Fruit fly (Drosophila melanogaster) whole organism, embryonic: ENCODE results near the gene wit.

Source experiments
- Blimp-1 ChIP-seq: fragments of 200-800 bp; sonication (Bioruptor generic); optimal IDR thresholded peaks from 3 replicates; lab custom pipeline; 2018; ENCODE audit warnings: missing biosample characterization, missing genetic modification characterization, mild to moderate bottlenecking, moderate library complexity, missing genetic modification reagents
- CG10267 ChIP-seq: fragments of 200-800 bp; sonication (Bioruptor generic); optimal IDR thresholded peaks from 2 replicates; lab custom pipeline; 2018; ENCODE audit warnings: missing biosample characterization, mild to moderate bottlenecking, missing genetic modification characterization, moderate library complexity
- CG10431 ChIP-seq: fragments of 200-800 bp; sonication (Bioruptor generic); optimal IDR thresholded peaks from 3 replicates; lab custom pipeline; 2018; ENCODE audit warnings: missing biosample characterization, mild to moderate bottlenecking, missing genetic modification characterization
- CG10543 ChIP-seq: fragments of 200-800 bp; sonication (Bioruptor generic); optimal IDR thresholded peaks from 3 replicates; lab custom pipeline; 2017; ENCODE audit warnings: missing biosample characterization, mild to moderate bottlenecking, missing genetic modification characterization, moderate library complexity
- CG12391 ChIP-seq: fragments of 200-800 bp; sonication (Bioruptor generic); optimal IDR thresholded peaks from 3 replicates; lab custom pipeline; 2018; ENCODE audit warnings: missing biosample characterization, mild to moderate bottlenecking, missing genetic modification characterization, moderate library complexity
- CG12769 ChIP-seq: fragments of 200-800 bp; sonication (Bioruptor generic); optimal IDR thresholded peaks from 2 replicates; lab custom pipeline; 2019; ENCODE audit warnings: missing biosample characterization, mild to moderate bottlenecking, missing genetic modification characterization, moderate library complexity
- CG13894 ChIP-seq: fragments of 200-800 bp; sonication (Bioruptor generic); optimal IDR thresholded peaks from 3 replicates; lab custom pipeline; 2018; ENCODE audit warnings: missing biosample characterization, mild to moderate bottlenecking, missing genetic modification characterization, moderate library complexity
- CG14014 ChIP-seq: fragments of 200-800 bp; sonication (Bioruptor generic); IDR thresholded peaks from 2 replicates; pipeline ENCODE4 v1.3.6; 2022; ENCODE audit warnings: missing biosample characterization, missing genetic modification characterization
- CG17361 ChIP-seq: fragments of 200-800 bp; sonication (Bioruptor generic); IDR thresholded peaks from 3 replicates; pipeline ENCODE4 v1.3.6; 2022; ENCODE audit warnings: missing biosample characterization, missing genetic modification characterization
- CG18262 ChIP-seq: fragments of 200-800 bp; optimal IDR thresholded peaks from 3 replicates; lab custom pipeline; 2019; ENCODE audit warnings: missing biosample characterization, mild to moderate bottlenecking, missing genetic modification characterization, moderate library complexity
- CG2889 ChIP-seq: fragments of 200-800 bp; sonication (Bioruptor generic); IDR thresholded peaks from 3 replicates; pipeline ENCODE4 v1.3.6; 2022; ENCODE audit warnings: missing biosample characterization, missing genetic modification characterization
- CG31365 ChIP-seq: fragments of 200-800 bp; sonication (Bioruptor generic); optimal IDR thresholded peaks from 2 replicates; lab custom pipeline; 2018; ENCODE audit warnings: missing biosample characterization, mild to moderate bottlenecking, missing genetic modification characterization
- CG32772 ChIP-seq: fragments of 200-800 bp; sonication (Bioruptor generic); IDR thresholded peaks from 2 replicates; pipeline ENCODE4 v1.3.6; 2022; ENCODE audit warnings: missing biosample characterization, missing genetic modification characterization
- CG5245 ChIP-seq: fragments of 200-800 bp; sonication (Bioruptor generic); optimal IDR thresholded peaks from 3 replicates; lab custom pipeline; 2016; ENCODE audit warnings: missing biosample characterization, missing genetic modification characterization
- CG6813 ChIP-seq: fragments of 200-800 bp; sonication (Bioruptor generic); optimal IDR thresholded peaks from 2 replicates; lab custom pipeline; 2017; ENCODE audit warnings: missing biosample characterization, missing genetic modification characterization, mild to moderate bottlenecking, moderate library complexity, missing genetic modification reagents
- CG7556 ChIP-seq: fragments of 200-800 bp; sonication (Bioruptor generic); optimal IDR thresholded peaks from 2 replicates; lab custom pipeline; 2017; ENCODE audit warnings: missing biosample characterization, mild to moderate bottlenecking, missing genetic modification characterization
- CHES-1-like ChIP-seq: fragments of 200-800 bp; sonication (Bioruptor generic); optimal IDR thresholded peaks from 2 replicates; lab custom pipeline; 2016; ENCODE audit warnings: missing biosample characterization, missing genetic modification characterization
- Dbx ChIP-seq: fragments of 200-800 bp; sonication (Bioruptor generic); IDR thresholded peaks from 3 replicates; pipeline ENCODE4 v1.3.6; 2022; ENCODE audit warnings: missing biosample characterization, missing genetic modification characterization
- Dip3 ChIP-seq: fragments of 200-800 bp; sonication (Bioruptor generic); optimal IDR thresholded peaks from 3 replicates; lab custom pipeline; 2016; ENCODE audit warnings: missing biosample characterization, missing genetic modification characterization
- Dll ChIP-seq: fragments of 200-800 bp; sonication (Bioruptor generic); IDR thresholded peaks from 4 replicates; pipeline ENCODE4 v1.3.6; 2022; ENCODE audit warnings: missing biosample characterization, missing genetic modification characterization; ENCODE audit not compliant: partially characterized antibody
- Dp ChIP-seq: fragments of 200-800 bp; sonication (Bioruptor generic); optimal IDR thresholded peaks from 2 replicates; lab custom pipeline; 2018; ENCODE audit warnings: missing biosample characterization, mild to moderate bottlenecking, missing genetic modification characterization, moderate library complexity
- E2f1 ChIP-seq: fragments of 200-800 bp; sonication (Bioruptor generic); IDR thresholded peaks from 2 replicates; pipeline ENCODE4 v1.3.6; 2022; ENCODE audit warnings: missing biosample characterization, missing genetic modification characterization
- Ets65A ChIP-seq: fragments of 200-800 bp; sonication (Bioruptor generic); peaks from one replicate; lab custom pipeline; 2016; ENCODE audit warnings: missing biosample characterization, missing genetic modification characterization
- Gug ChIP-seq: fragments of 200-800 bp; sonication (Bioruptor generic); IDR thresholded peaks from 4 replicates; pipeline ENCODE4 v1.3.6; 2022; ENCODE audit warnings: missing biosample characterization, missing genetic modification characterization
- HHEX ChIP-seq: fragments of 200-800 bp; sonication (Bioruptor generic); optimal IDR thresholded peaks from 3 replicates; lab custom pipeline; 2017; ENCODE audit warnings: missing biosample characterization, mild to moderate bottlenecking, missing genetic modification characterization, missing genetic modification reagents
- HLH3B ChIP-seq: fragments of 200-800 bp; sonication (Bioruptor generic); IDR thresholded peaks from 2 replicates; pipeline ENCODE4 v1.3.6; 2022; ENCODE audit warnings: missing biosample characterization, missing genetic modification characterization
- Hey ChIP-seq: fragments of 200-800 bp; sonication (Bioruptor generic); optimal IDR thresholded peaks from 3 replicates; lab custom pipeline; 2018; ENCODE audit warnings: missing biosample characterization, mild to moderate bottlenecking, missing genetic modification characterization
- HmgZ ChIP-seq: fragments of 200-800 bp; sonication (Bioruptor generic); optimal IDR thresholded peaks from 2 replicates; lab custom pipeline; 2018; ENCODE audit warnings: missing biosample characterization, mild to moderate bottlenecking, missing genetic modification characterization
- Hmr ChIP-seq: fragments of 200-800 bp; sonication (Bioruptor generic); optimal IDR thresholded peaks from 3 replicates; lab custom pipeline; 2017; ENCODE audit warnings: mild to moderate bottlenecking, missing biosample characterization, missing genetic modification reagents, missing genetic modification characterization
- Hr78 ChIP-seq, 2 experiments: fragments of 200-800 bp in 1 of 2; fragments of >200 bp in 1 of 2; sonication (Bioruptor generic) in 1 of 2; optimal IDR thresholded peaks; 2 replicates each; lab custom pipeline; 2017 to 2019; ENCODE audit warnings: missing biosample characterization in 2 of 2, missing genetic modification characterization in 2 of 2, mild to moderate bottlenecking in 1 of 2, moderate library complexity in 1 of 2
- MESR4 ChIP-seq: fragments of 200-800 bp; sonication (Bioruptor generic); optimal IDR thresholded peaks from 2 replicates; lab custom pipeline; 2018; ENCODE audit warnings: missing biosample characterization, mild to moderate bottlenecking, missing genetic modification characterization, moderate library complexity
- NFAT ChIP-seq: fragments of 200-800 bp; sonication (Bioruptor generic); IDR thresholded peaks from 2 replicates; pipeline ENCODE4 v1.3.6; 2022; ENCODE audit warnings: missing biosample characterization, missing genetic modification characterization
- Rx ChIP-seq: fragments of 200-800 bp; sonication (Bioruptor generic); IDR thresholded peaks from 2 replicates; pipeline ENCODE4 v1.3.6; 2022; ENCODE audit warnings: missing biosample characterization, missing genetic modification characterization
- Six4 ChIP-seq: fragments of 200-800 bp; sonication (Bioruptor generic); optimal IDR thresholded peaks from 2 replicates; lab custom pipeline; 2016; ENCODE audit warnings: missing biosample characterization, missing genetic modification characterization
- Stat92E ChIP-seq, 3 experiments: fragments of >200 bp in 2 of 3; fragments of 200-800 bp in 1 of 3; sonication (Bioruptor generic) in 1 of 3; optimal IDR thresholded peaks; 2 replicates each; lab custom pipeline; 2017 to 2019; ENCODE audit warnings: missing biosample characterization in 3 of 3, missing genetic modification characterization in 3 of 3, mild to moderate bottlenecking in 1 of 3, moderate library complexity in 1 of 3
- ash1 ChIP-seq: fragments of 200-800 bp; sonication (Bioruptor generic); optimal IDR thresholded peaks from 2 replicates; lab custom pipeline; 2018; ENCODE audit warnings: missing biosample characterization, mild to moderate bottlenecking, missing genetic modification characterization
- bsh ChIP-seq, 2 experiments: fragments of 200-800 bp; sonication (Bioruptor generic); optimal IDR thresholded peaks; 2 replicates each; lab custom pipeline; 2017 to 2018; ENCODE audit warnings: mild to moderate bottlenecking in 2 of 2, missing biosample characterization in 2 of 2, missing genetic modification characterization in 2 of 2, moderate library complexity in 1 of 2
- ci ChIP-seq: fragments of 200-800 bp; sonication (Bioruptor generic); IDR thresholded peaks from 3 replicates; pipeline ENCODE4 v1.3.6; 2022; ENCODE audit warnings: missing biosample characterization, missing genetic modification characterization
- dpn ChIP-seq, 2 experiments: fragments of 200-800 bp; sonication (Bioruptor generic); optimal IDR thresholded peaks; 3 replicates each; lab custom pipeline; 2016; ENCODE audit warnings: missing biosample characterization in 2 of 2, missing genetic modification characterization in 2 of 2
- ftz-f1 ChIP-seq: fragments of 200-800 bp; sonication (Bioruptor generic); optimal IDR thresholded peaks from 2 replicates; lab custom pipeline; 2016; ENCODE audit warnings: missing biosample characterization, missing genetic modification characterization
- gem ChIP-seq: fragments of 200-800 bp; sonication (Bioruptor generic); optimal IDR thresholded peaks from 2 replicates; lab custom pipeline; 2019; ENCODE audit warnings: missing biosample characterization, mild to moderate bottlenecking, missing genetic modification characterization, moderate library complexity
- otp ChIP-seq: fragments of 200-800 bp; sonication (Bioruptor generic); IDR thresholded peaks from 3 replicates; pipeline ENCODE4, ENCODE4 v1.3.6; 2022; ENCODE audit warnings: missing biosample characterization, missing genetic modification characterization
- pfk ChIP-seq: fragments of 200-800 bp; sonication (Bioruptor generic); optimal IDR thresholded peaks from 2 replicates; lab custom pipeline; 2018; ENCODE audit warnings: missing biosample characterization, mild to moderate bottlenecking, missing genetic modification characterization, moderate library complexity
- pum ChIP-seq: fragments of 200-800 bp; sonication (Bioruptor generic); optimal IDR thresholded peaks from 2 replicates; lab custom pipeline; 2016; ENCODE audit warnings: missing biosample characterization, missing genetic modification characterization
- repo ChIP-seq: fragments of 200-800 bp; sonication (Bioruptor generic); optimal IDR thresholded peaks from 2 replicates; lab custom pipeline; 2016; ENCODE audit warnings: missing biosample characterization, missing genetic modification characterization
- ro ChIP-seq: fragments of 200-800 bp; sonication (Bioruptor generic); IDR thresholded peaks from 2 replicates; pipeline ENCODE4 v1.3.6; 2022; ENCODE audit warnings: missing biosample characterization, missing genetic modification characterization
- sisA ChIP-seq: fragments of 200-800 bp; sonication (Bioruptor generic); IDR thresholded peaks from 2 replicates; pipeline ENCODE4 v1.3.6; 2022; ENCODE audit warnings: missing biosample characterization, missing genetic modification characterization
- zen2 ChIP-seq: fragments of 200-800 bp; sonication (Bioruptor generic); IDR thresholded peaks from 3 replicates; pipeline ENCODE4 v1.3.6; 2022; ENCODE audit warnings: missing biosample characterization, missing genetic modification characterization; ENCODE audit not compliant: partially characterized antibody
- zf30C ChIP-seq: fragments of 200-800 bp; sonication (Bioruptor generic); optimal IDR thresholded peaks from 3 replicates; lab custom pipeline; 2018; ENCODE audit warnings: missing biosample characterization, mild to moderate bottlenecking, missing genetic modification characterization

The wit gene

DNA sequence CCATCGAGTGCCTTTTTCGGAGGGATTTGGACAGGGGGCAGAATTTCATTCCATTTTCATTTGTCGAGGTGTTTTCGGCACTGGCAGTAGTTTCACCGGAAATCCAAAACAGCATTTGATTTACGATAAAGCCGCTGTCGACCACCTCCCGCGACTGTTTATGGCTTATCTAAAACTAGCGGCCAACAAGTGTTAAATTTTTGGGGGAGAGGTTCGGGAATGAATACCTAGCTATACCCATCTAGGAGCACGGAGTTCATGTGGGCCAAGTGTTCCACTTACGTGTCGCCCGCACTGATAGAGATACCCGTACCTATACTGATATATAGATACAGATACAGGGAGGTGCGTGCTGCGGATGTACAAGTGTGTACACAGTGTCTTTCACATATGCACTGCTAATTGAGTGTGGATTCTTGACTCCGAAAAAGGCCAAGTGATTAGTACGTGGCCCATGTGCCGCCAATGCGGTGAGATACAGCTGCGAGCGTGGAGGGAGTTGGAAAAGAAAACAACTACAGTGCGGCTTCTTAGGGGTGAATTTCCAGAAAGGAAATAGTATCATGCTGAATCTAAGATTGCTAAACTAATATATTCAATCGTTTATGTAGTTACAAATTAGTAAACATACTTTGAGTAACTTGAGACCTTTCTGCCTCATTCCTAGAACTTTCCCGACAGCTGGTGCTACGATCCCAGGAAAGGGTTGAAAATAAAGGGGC, 48.3 kb upstream of the wit start (continued):
- TF ChIP-seq Hr78 (GFP tag; optimal IDR thresholded peaks at IDR 0.05; lab: Kevin White, UChicago) (peak in 1 of 2 experiments; percentile 76), CG12769 (tag; lab: Kevin White, UChicago) (peak; percentile 63), Ets65A (GFP tag; lab: Kevin White, UChicago) (peak; percentile 32), CG10543 (GFP tag; lab: Kevin White, UChicago) (peak; percentile 23), Hey (tag; lab: Kevin White, UChicago) (peak; percentile 77), CG6813 (GFP tag; lab: Kevin White, UChicago) (peak; percentile 23), bsh (GFP tag; optimal IDR thresholded peaks at IDR 0.05; lab: Kevin White, UChicago) (peak in 1 of 2 experiments; percentile 3), gem (tag; lab: Kevin White, UChicago) (peak; percentile 17), Six4 (no peak)
- TF ChIP-seq, all 482 proteins: peak for 52

DNA sequence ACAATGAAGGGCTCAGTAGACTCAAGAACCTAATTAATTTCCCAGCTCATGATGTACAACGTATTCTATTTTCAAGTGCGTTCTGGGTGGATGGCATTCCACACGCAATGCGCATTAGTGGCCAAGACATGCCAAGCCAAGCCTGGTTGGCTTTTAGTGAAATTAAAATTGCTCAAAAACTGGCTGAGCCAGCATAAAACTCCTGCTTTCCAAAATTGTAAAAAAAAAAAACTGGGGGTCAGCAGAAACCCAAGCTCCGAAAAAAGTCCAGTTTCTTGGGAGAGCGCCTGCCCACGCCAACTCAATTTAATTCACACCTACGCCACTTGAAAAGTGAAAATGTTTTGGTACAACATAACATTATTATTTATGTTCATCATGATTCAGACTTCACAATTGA, 46.8 kb upstream of the wit start:
- TF ChIP-seq CG10267, result no peak
- no peak for TF ChIP-seq Hmr (GFP tag; lab: Kevin White, UChicago)
- TF ChIP-seq otp, result no peak
- TF ChIP-seq Stat92E (GFP tag; optimal IDR thresholded peaks at IDR 0.05; lab: Kevin White, UChicago), result peak in 1 of 3 experiments; percentile 3
- TF ChIP-seq CG32772, result 0 out of 2 replicates have a peak, but pooled peaks have one; percentile 11
- no peak for TF ChIP-seq ftz-f1
- TF ChIP-seq HLH3B (GFP tag; lab: Robert Waterston, UW), result no peak
- no peak for TF ChIP-seq ash1 (GFP tag; lab: Kevin White, UChicago)
- TF ChIP-seq ro (GFP tag; lab: Robert Waterston, UW), result no peak
- no peak for TF ChIP-seq CG14014
- TF ChIP-seq Dbx, result no peak
- TF ChIP-seq Dp (GFP tag; lab: Kevin White, UChicago), result no peak
- peak; percentile 47 for TF ChIP-seq Blimp-1 (GFP tag; lab: Kevin White, UChicago)
- no peak for TF ChIP-seq Gug
- TF ChIP-seq pum (GFP tag; lab: Kevin White, UChicago), result no peak
- TF ChIP-seq CG2889 (GFP tag; lab: Robert Waterston, UW), result no peak
- no peak for TF ChIP-seq Rx (GFP tag; lab: Robert Waterston, UW)
- TF ChIP-seq sisA (GFP tag; lab: Robert Waterston, UW), result no peak
- TF ChIP-seq MESR4 (GFP tag; lab: Kevin White, UChicago), result no peak
- no peak for TF ChIP-seq Dip3 (GFP tag; lab: Kevin White, UChicago)
- TF ChIP-seq repo (GFP tag; lab: Kevin White, UChicago), result no peak
- TF ChIP-seq HmgZ (tag; lab: Kevin White, UChicago), result no peak
- no peak for TF ChIP-seq zf30C (GFP tag; lab: Kevin White, UChicago)
- no peak for TF ChIP-seq dpn (GFP tag; optimal IDR thresholded peaks at IDR 0.05; lab: Kevin White, UChicago)
- TF ChIP-seq CG10431 (GFP tag; lab: Kevin White, UChicago), result no peak
- no peak for TF ChIP-seq CG17361
- TF ChIP-seq NFAT (GFP tag; lab: Robert Waterston, UW), result no peak

- TF ChIP-seq CG13894 (tag; lab: Kevin White, UChicago) (peak; percentile 74), zen2 (GFP tag; lab: Robert Waterston, UW) (no peak), E2f1 (GFP tag; lab: Robert Waterston, UW) (no peak), ci (GFP tag; lab: Robert Waterston, UW) (no peak), CG7556 (GFP tag; lab: Kevin White, UChicago) (no peak), CG18262 (tag; lab: Kevin White, UChicago) (no peak), pfk (GFP tag; lab: Kevin White, UChicago) (no peak), HHEX (GFP tag; lab: Kevin White, UChicago) (no peak), CG5245 (GFP tag; lab: Kevin White, UChicago) (no peak), CG31365 (tag; lab: Kevin White, UChicago) (no peak), Dll (GFP tag; lab: Robert Waterston, UW) (no peak), CHES-1-like (GFP tag; lab: Kevin White, UChicago) (no peak), CG12391 (tag; lab: Kevin White, UChicago) (no peak)
Measured at dm6 chr3L:4117493-4117892, 46.0 kb upstream of the wit start.
